Worm (Caenorhabditis elegans) whole organism, early embryonic: Measurements from ENCODE around the gene ric-4.

Experiments used
- F13C5.2 ChIP-seq: sonication (generic microtip); optimal IDR thresholded peaks from 2 replicates; lab custom pipeline; 2017; ENCODE audit warnings: mild to moderate bottlenecking, missing genetic modification characterization, inconsistent platforms, missing compliant biosample characterization
- aly-1 ChIP-seq: sonication (generic microtip); optimal IDR thresholded peaks from 2 replicates; lab custom pipeline; 2016; ENCODE audit warnings: missing genetic modification characterization, missing compliant biosample characterization
- ama-1 ChIP-seq: fragments of 150-350 bp; optimal IDR thresholded peaks from 2 replicates; lab custom pipeline; 2014
- ets-7 ChIP-seq: sonication (generic microtip); optimal IDR thresholded peaks from 2 replicates; lab custom pipeline; 2016; ENCODE audit warnings: missing genotype, missing genetic modification characterization, missing compliant biosample characterization
- flt-1 ChIP-seq: fragments of 200-800 bp; sonication (Bioruptor generic); IDR thresholded peaks from 2 replicates; pipeline ENCODE4 v1.3.6; 2022; ENCODE audit warnings: missing genetic modification characterization, missing compliant biosample characterization
- hmbx-1 ChIP-seq: sonication (generic microtip); optimal IDR thresholded peaks from 2 replicates; lab custom pipeline; 2016; ENCODE audit warnings: mild to moderate bottlenecking, missing genetic modification characterization, missing compliant biosample characterization
- pes-1 ChIP-seq: fragments of 200-800 bp; sonication (Bioruptor generic); IDR thresholded peaks from 2 replicates; pipeline ENCODE4 v1.3.6; 2022; ENCODE audit warnings: missing genetic modification reagents, missing genetic modification characterization, missing compliant biosample characterization
- tra-4 ChIP-seq: sonication (generic microtip); optimal IDR thresholded peaks from 2 replicates; lab custom pipeline; 2017; ENCODE audit warnings: missing genetic modification characterization, missing compliant biosample characterization

DNA sequence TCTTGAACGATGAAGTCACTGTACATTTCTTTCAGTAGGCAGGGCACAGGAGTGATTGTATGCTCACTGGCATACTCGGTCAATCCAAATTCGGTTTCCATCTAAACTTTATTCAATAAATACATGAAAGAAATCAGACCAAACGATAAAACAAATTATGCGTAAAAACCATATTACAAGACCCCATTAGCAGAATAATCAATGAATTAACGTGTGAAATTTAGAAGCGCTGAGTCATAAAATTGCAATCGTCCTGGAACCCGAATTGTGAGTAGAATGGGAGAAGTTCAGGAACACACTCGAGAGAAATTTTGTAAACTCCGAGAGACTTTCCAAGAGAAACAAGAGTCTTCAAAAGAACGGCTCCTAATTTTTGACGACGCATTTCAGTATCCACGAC lies 49.3 kb upstream of the ric-4 start, which contains the start of gene B0024.11:
- TF ChIP-seq ama-1 (lab: Kevin White, UChicago) = no peak
- no peak for TF ChIP-seq F13C5.2 (tag; lab: Kevin White, UChicago)
- no peak for TF ChIP-seq pes-1
- TF ChIP-seq aly-1 = no peak
- TF ChIP-seq flt-1 (GFP tag; lab: Robert Waterston, UW) = no peak
- no peak for TF ChIP-seq tra-4
- TF ChIP-seq ets-7 = no peak
- TF ChIP-seq hmbx-1 (tag; lab: Kevin White, UChicago) = no peak
